Fruit fly (Drosophila melanogaster) whole organism, embryonic: ENCODE data around the gene CG7054.

Experiments used
- Atf-2 ChIP-seq: fragments of 200-800 bp; sonication (Bioruptor generic); optimal IDR thresholded peaks from 2 replicates; lab custom pipeline; 2016; ENCODE audit warnings: missing biosample characterization, missing genetic modification characterization
- CG10209 ChIP-seq: fragments of 200-800 bp; sonication (Bioruptor generic); optimal IDR thresholded peaks from 3 replicates; lab custom pipeline; 2017; ENCODE audit warnings: missing biosample characterization, mild to moderate bottlenecking, missing genetic modification characterization, missing genetic modification reagents
- CG10274 ChIP-seq: fragments of 200-800 bp; sonication (Bioruptor generic); optimal IDR thresholded peaks from 3 replicates; lab custom pipeline; 2017; ENCODE audit warnings: missing biosample characterization, mild to moderate bottlenecking, missing genetic modification characterization
- CG10543 ChIP-seq: fragments of 200-800 bp; sonication (Bioruptor generic); optimal IDR thresholded peaks from 3 replicates; lab custom pipeline; 2017; ENCODE audit warnings: missing biosample characterization, mild to moderate bottlenecking, missing genetic modification characterization, moderate library complexity
- CG10654 ChIP-seq: fragments of 200-800 bp; sonication (Bioruptor generic); optimal IDR thresholded peaks from 2 replicates; lab custom pipeline; 2016; ENCODE audit warnings: missing biosample characterization, missing genetic modification characterization
- CG11696 ChIP-seq: fragments of 200-800 bp; sonication (Bioruptor generic); IDR thresholded peaks from 2 replicates; pipeline ENCODE4 v1.3.6; 2022; ENCODE audit warnings: missing biosample characterization, missing genetic modification characterization
- CG14441 ChIP-seq: fragments of 200-800 bp; sonication (Bioruptor generic); IDR thresholded peaks from 2 replicates; pipeline ENCODE4 v1.3.6; 2022; ENCODE audit warnings: missing biosample characterization, missing genetic modification characterization
- CG17328 ChIP-seq: fragments of 200-800 bp; sonication (Bioruptor generic); IDR thresholded peaks from 2 replicates; pipeline ENCODE4 v1.3.6; 2022; ENCODE audit warnings: missing biosample characterization, missing genetic modification characterization
- CG3163 ChIP-seq: fragments of 200-800 bp; sonication (Bioruptor generic); optimal IDR thresholded peaks from 3 replicates; lab custom pipeline; 2016; ENCODE audit warnings: missing biosample characterization, missing genetic modification characterization
- CG32532 ChIP-seq: fragments of 200-800 bp; sonication (Bioruptor generic); IDR thresholded peaks from 2 replicates; pipeline ENCODE4 v1.3.6; 2022; ENCODE audit warnings: missing biosample characterization, missing genetic modification characterization
- CG3407 ChIP-seq: fragments of 200-800 bp; sonication (Bioruptor generic); optimal IDR thresholded peaks from 2 replicates; lab custom pipeline; 2018; ENCODE audit warnings: missing biosample characterization, mild to moderate bottlenecking, missing genetic modification characterization
- CG34422 ChIP-seq: fragments of 200-800 bp; sonication (Bioruptor generic); IDR thresholded peaks from 3 replicates; pipeline ENCODE4 v1.3.6; 2022; ENCODE audit warnings: missing biosample characterization, missing genetic modification characterization
- CG5953 ChIP-seq: fragments of 200-800 bp; sonication (Bioruptor generic); IDR thresholded peaks from 2 replicates; pipeline ENCODE4 v1.3.6; 2022; ENCODE audit warnings: missing biosample characterization, missing genetic modification characterization
- CG7372 ChIP-seq: fragments of 200-800 bp; sonication (Bioruptor generic); IDR thresholded peaks from 2 replicates; pipeline ENCODE4 v1.3.6; 2022; ENCODE audit warnings: missing biosample characterization, missing genetic modification characterization
- CG7839 ChIP-seq: fragments of 200-800 bp; sonication (Bioruptor generic); optimal IDR thresholded peaks from 3 replicates; lab custom pipeline; 2018; ENCODE audit warnings: missing biosample characterization, mild to moderate bottlenecking, missing genetic modification characterization, moderate library complexity
- CG7987 ChIP-seq: fragments of 200-800 bp; sonication (Bioruptor generic); optimal IDR thresholded peaks from 2 replicates; lab custom pipeline; 2018; ENCODE audit warnings: missing biosample characterization, mild to moderate bottlenecking, missing genetic modification characterization, moderate library complexity
- CG8388 ChIP-seq: fragments of 200-800 bp; sonication (Bioruptor generic); optimal IDR thresholded peaks from 2 replicates; lab custom pipeline; 2019; ENCODE audit warnings: missing biosample characterization, mild to moderate bottlenecking, missing genetic modification characterization, moderate library complexity
- CG8944 ChIP-seq: fragments of 200-800 bp; sonication (Bioruptor generic); optimal IDR thresholded peaks from 3 replicates; lab custom pipeline; 2016; ENCODE audit warnings: missing biosample characterization, missing genetic modification characterization
- CG9727 ChIP-seq: fragments of 200-800 bp; sonication (Bioruptor generic); optimal IDR thresholded peaks from 3 replicates; lab custom pipeline; 2017; ENCODE audit warnings: missing biosample characterization, mild to moderate bottlenecking, missing genetic modification characterization
- Dll ChIP-seq: fragments of 200-800 bp; sonication (Bioruptor generic); IDR thresholded peaks from 4 replicates; pipeline ENCODE4 v1.3.6; 2022; ENCODE audit warnings: missing biosample characterization, missing genetic modification characterization; ENCODE audit not compliant: partially characterized antibody
- Dp ChIP-seq: fragments of 200-800 bp; sonication (Bioruptor generic); optimal IDR thresholded peaks from 2 replicates; lab custom pipeline; 2018; ENCODE audit warnings: missing biosample characterization, mild to moderate bottlenecking, missing genetic modification characterization, moderate library complexity
- ERR ChIP-seq: fragments of 200-800 bp; sonication (Bioruptor generic); optimal IDR thresholded peaks from 2 replicates; lab custom pipeline; 2016; ENCODE audit warnings: missing biosample characterization, missing genetic modification characterization
- H2.0 ChIP-seq: fragments of 200-800 bp; sonication (Bioruptor generic); IDR thresholded peaks from 2 replicates; pipeline ENCODE4 v1.3.6; 2022; ENCODE audit warnings: missing biosample characterization, missing genetic modification characterization
- HmgD ChIP-seq: fragments of 200-800 bp; sonication (Bioruptor generic); optimal IDR thresholded peaks from 3 replicates; lab custom pipeline; 2016; ENCODE audit warnings: missing biosample characterization, missing genetic modification characterization
- NFAT ChIP-seq: fragments of 200-800 bp; sonication (Bioruptor generic); IDR thresholded peaks from 2 replicates; pipeline ENCODE4 v1.3.6; 2022; ENCODE audit warnings: missing biosample characterization, missing genetic modification characterization
- Opbp ChIP-seq: fragments of 200-800 bp; sonication (Bioruptor generic); IDR thresholded peaks from 3 replicates; pipeline ENCODE4 v1.3.6; 2022; ENCODE audit warnings: missing biosample characterization, missing genetic modification characterization; ENCODE audit not compliant: partially characterized antibody
- Ptx1 ChIP-seq: fragments of 200-800 bp; sonication (Bioruptor generic); IDR thresholded peaks from 2 replicates; pipeline ENCODE4 v1.3.6; 2022; ENCODE audit warnings: missing biosample characterization, missing genetic modification characterization
- Trl ChIP-seq, 3 experiments: fragments of >200 bp in 2 of 3; fragments of 200-800 bp in 1 of 3; sonication (Bioruptor generic) in 1 of 3; optimal IDR thresholded peaks; 2 replicates in 1 of 3; 3 replicates in 2 of 3; lab custom pipeline; 2016 to 2017; ENCODE audit warnings: missing biosample characterization in 1 of 3, missing genetic modification characterization in 1 of 3
- bcd ChIP-seq: fragments of 200-800 bp; sonication (Bioruptor generic); optimal IDR thresholded peaks from 2 replicates; lab custom pipeline; 2017; ENCODE audit warnings: missing biosample characterization, mild to moderate bottlenecking, missing genetic modification characterization
- cad ChIP-seq: fragments of >200 bp; optimal IDR thresholded peaks from 2 replicates; lab custom pipeline; 2017; ENCODE audit warnings: missing biosample characterization, missing genetic modification characterization
- cas ChIP-seq: fragments of 200-800 bp; sonication (Bioruptor generic); IDR thresholded peaks from 2 replicates; pipeline ENCODE4 v1.3.6; 2022; ENCODE audit warnings: missing biosample characterization, missing genetic modification characterization
- croc ChIP-seq: fragments of 200-800 bp; sonication (Bioruptor generic); conservative IDR thresholded peaks from 3 replicates; pipeline ENCODE4 v1.3.6; 2022; ENCODE audit warnings: missing biosample characterization, missing genetic modification characterization
- dpn ChIP-seq, 2 experiments: fragments of 200-800 bp; sonication (Bioruptor generic); optimal IDR thresholded peaks; 3 replicates each; lab custom pipeline; 2016; ENCODE audit warnings: missing biosample characterization in 2 of 2, missing genetic modification characterization in 2 of 2
- ftz-f1 ChIP-seq: fragments of 200-800 bp; sonication (Bioruptor generic); optimal IDR thresholded peaks from 2 replicates; lab custom pipeline; 2016; ENCODE audit warnings: missing biosample characterization, missing genetic modification characterization
- gsb ChIP-seq: fragments of 200-800 bp; sonication (Bioruptor generic); IDR thresholded peaks from 2 replicates; pipeline ENCODE4 v1.3.6; 2022; ENCODE audit warnings: missing biosample characterization, missing genetic modification characterization
- gsb-n ChIP-seq: fragments of 200-800 bp; sonication (Bioruptor generic); optimal IDR thresholded peaks from 3 replicates; lab custom pipeline; 2018; ENCODE audit warnings: missing biosample characterization, mild to moderate bottlenecking, missing genetic modification characterization
- hb ChIP-seq: fragments of 200-800 bp; sonication (Bioruptor generic); IDR thresholded peaks from 3 replicates; pipeline ENCODE4 v1.3.6; 2022; ENCODE audit warnings: missing biosample characterization, missing genetic modification characterization; ENCODE audit not compliant: partially characterized antibody
- insv ChIP-seq, 2 experiments: fragments of 200-800 bp; sonication (Bioruptor generic); optimal IDR thresholded peaks; 3 replicates each; lab custom pipeline; 2016 to 2018; ENCODE audit warnings: missing biosample characterization in 2 of 2, missing genetic modification characterization in 2 of 2
- lbe ChIP-seq: fragments of 200-800 bp; sonication (Bioruptor generic); optimal IDR thresholded peaks from 2 replicates; lab custom pipeline; 2016; ENCODE audit warnings: missing biosample characterization, mild to moderate bottlenecking, missing genetic modification characterization
- lov ChIP-seq, 2 experiments: fragments of 200-800 bp in 1 of 2; fragments of >200 bp in 1 of 2; sonication (Bioruptor generic) in 1 of 2; IDR thresholded peaks in 1 of 2; optimal IDR thresholded peaks in 1 of 2; 2 replicates in 1 of 2; 3 replicates in 1 of 2; pipeline versions ENCODE4 v1.3.6 to Lab custom; 2017 to 2022; ENCODE audit warnings: missing biosample characterization in 1 of 2, missing genetic modification characterization in 1 of 2
- prd ChIP-seq, 3 experiments: fragments of >200 bp in 2 of 3; fragments of 200-800 bp in 1 of 3; sonication (Bioruptor generic) in 1 of 3; optimal IDR thresholded peaks in 2 of 3; IDR thresholded peaks in 1 of 3; 2 replicates in 2 of 3; 3 replicates in 1 of 3; pipeline versions ENCODE4 v1.3.6 to Lab custom; 2017 to 2022; ENCODE audit warnings: missing biosample characterization in 1 of 3, missing genetic modification characterization in 1 of 3
- repo ChIP-seq: fragments of 200-800 bp; sonication (Bioruptor generic); optimal IDR thresholded peaks from 2 replicates; lab custom pipeline; 2016; ENCODE audit warnings: missing biosample characterization, missing genetic modification characterization
- rib ChIP-seq: fragments of 200-800 bp; sonication (Bioruptor generic); IDR thresholded peaks from 2 replicates; pipeline ENCODE4 v1.3.6; 2022; ENCODE audit warnings: missing biosample characterization, missing genetic modification characterization
- sob ChIP-seq: fragments of 200-800 bp; sonication (Bioruptor generic); IDR thresholded peaks from 2 replicates; pipeline ENCODE4 v1.3.6; 2022; ENCODE audit warnings: missing biosample characterization, missing genetic modification characterization
- trem ChIP-seq: fragments of 200-800 bp; optimal IDR thresholded peaks from 3 replicates; lab custom pipeline; 2019; ENCODE audit warnings: missing biosample characterization, mild to moderate bottlenecking, missing genetic modification characterization, moderate library complexity
- trh ChIP-seq: fragments of 200-800 bp; sonication (Bioruptor generic); optimal IDR thresholded peaks from 2 replicates; lab custom pipeline; 2016; ENCODE audit warnings: missing biosample characterization, missing genetic modification characterization
- tup ChIP-seq: fragments of 200-800 bp; sonication (Bioruptor generic); optimal IDR thresholded peaks from 2 replicates; lab custom pipeline; 2016; ENCODE audit warnings: missing biosample characterization, mild to moderate bottlenecking, missing genetic modification characterization, moderate library complexity
- unpg ChIP-seq: fragments of 200-800 bp; sonication (Bioruptor generic); optimal IDR thresholded peaks from 3 replicates; lab custom pipeline; 2018; ENCODE audit warnings: missing biosample characterization, mild to moderate bottlenecking, missing genetic modification characterization, moderate library complexity
- zen ChIP-seq: fragments of 200-800 bp; sonication (Bioruptor generic); optimal IDR thresholded peaks from 3 replicates; lab custom pipeline; 2018; ENCODE audit warnings: missing biosample characterization, mild to moderate bottlenecking, missing genetic modification characterization, moderate library complexity

Gene CG7054

dm6 chr3R:22447874-22448254 is 16.9 kb upstream of the CG7054 start, which contains the start of gene CG34376 (continued):
- no peak for TF ChIP-seq CG8944 (GFP tag; lab: Kevin White, UChicago)
- no peak for TF ChIP-seq CG10209 (GFP tag; lab: Kevin White, UChicago)
- no peak for TF ChIP-seq CG5953 (GFP tag; lab: Robert Waterston, UW)
- TF ChIP-seq Dp (GFP tag; lab: Kevin White, UChicago): peak; percentile 65
- no peak for TF ChIP-seq CG11696 (GFP tag; lab: Robert Waterston, UW)
- TF ChIP-seq tup (GFP tag; lab: Kevin White, UChicago): no peak
- TF ChIP-seq H2.0: peak; percentile 47; the same call in 1 of the 2 replicates
- TF ChIP-seq ERR (GFP tag; lab: Kevin White, UChicago): peak; percentile 31
- peak; percentile 31 for TF ChIP-seq sob (GFP tag; lab: Robert Waterston, UW)
- TF ChIP-seq lbe (GFP tag; lab: Kevin White, UChicago): no peak
- TF ChIP-seq CG3163 (GFP tag; lab: Kevin White, UChicago): no peak
- peak; percentile 48 for TF ChIP-seq CG9727 (GFP tag; lab: Kevin White, UChicago)
- peak; percentile 28 for TF ChIP-seq unpg (GFP tag; lab: Kevin White, UChicago)
- TF ChIP-seq dpn (GFP tag; optimal IDR thresholded peaks at IDR 0.05; lab: Kevin White, UChicago): peak in 1 of 2 experiments; percentile 9
- TF ChIP-seq cas: no peak
- peak; percentile 72 for TF ChIP-seq gsb-n
- TF ChIP-seq Atf-2 (GFP tag; lab: Kevin White, UChicago): no peak
- peak; percentile 57 for TF ChIP-seq trem (tag; lab: Kevin White, UChicago)
- TF ChIP-seq cad (GFP tag; lab: Kevin White, UChicago): no peak
- TF ChIP-seq rib (GFP tag; lab: Robert Waterston, UW): no peak
- TF ChIP-seq CG7372 (GFP tag; lab: Robert Waterston, UW): peak; percentile 13; the same call in 1 of the 2 replicates
- peak; percentile 78 for TF ChIP-seq NFAT (GFP tag; lab: Robert Waterston, UW)
- no peak for TF ChIP-seq repo (GFP tag; lab: Kevin White, UChicago)
- no peak for TF ChIP-seq HmgD (GFP tag; lab: Kevin White, UChicago)
- TF ChIP-seq Dll (GFP tag; lab: Robert Waterston, UW): 0 out of 4 replicates have a peak, but pooled peaks have one; percentile 46
- no peak for TF ChIP-seq hb (GFP tag; lab: Robert Waterston, UW)
- no peak for TF ChIP-seq zen (tag; lab: Kevin White, UChicago)
- no peak for TF ChIP-seq CG7839 (tag; lab: Kevin White, UChicago)
- peak in 1 of 2 experiments; percentile 39 for TF ChIP-seq insv (GFP tag; optimal IDR thresholded peaks at IDR 0.05; lab: Kevin White, UChicago)
- TF ChIP-seq CG7987 (GFP tag; lab: Kevin White, UChicago): peak; percentile 49
- TF ChIP-seq CG10654: no peak
- TF ChIP-seq ftz-f1: no peak
- TF ChIP-seq CG14441: peak; percentile 69; the same call in 1 of the 2 replicates
- TF ChIP-seq CG34422 (GFP tag; lab: Robert Waterston, UW): peak; percentile 75; the same call in 1 of the 3 replicates
- TF ChIP-seq croc (GFP tag; lab: Robert Waterston, UW): 0 out of 3 replicates have a peak, but pooled peaks have one; percentile 15
- peak; percentile 77 for TF ChIP-seq CG10543
- TF ChIP-seq Opbp (GFP tag; lab: Robert Waterston, UW): peak; percentile 67
- peak; percentile 36; the same call in 1 of the 2 replicates for TF ChIP-seq Ptx1 (GFP tag; lab: Robert Waterston, UW)
- TF ChIP-seq CG32532: peak; percentile 48
- TF ChIP-seq bcd (GFP tag; lab: Kevin White, UChicago): peak; percentile 28
- peak; percentile 34 for TF ChIP-seq CG3407
- TF ChIP-seq prd (optimal IDR thresholded peaks at IDR 0.05; lab: Kevin White, UChicago): no peak
- TF ChIP-seq prd (GFP tag; IDR thresholded peaks at IDR 0.05; lab: Robert Waterston, UW): 0 out of 3 replicates have a peak, but pooled peaks have one; percentile 4
- TF ChIP-seq CG10274 (GFP tag; lab: Kevin White, UChicago): no peak
- TF ChIP-seq CG8388 (GFP tag; lab: Kevin White, UChicago): no peak
- no peak for TF ChIP-seq trh (GFP tag; lab: Kevin White, UChicago)
- no peak for TF ChIP-seq Trl (optimal IDR thresholded peaks at IDR 0.05; lab: Kevin White, UChicago)
- TF ChIP-seq Trl (GFP tag; optimal IDR thresholded peaks at IDR 0.05; lab: Kevin White, UChicago): peak; percentile 13
- no peak for TF ChIP-seq lov (optimal IDR thresholded peaks at IDR 0.05; lab: Kevin White, UChicago)
- TF ChIP-seq lov (GFP tag; IDR thresholded peaks at IDR 0.05; lab: Robert Waterston, UW): 0 out of 3 replicates have a peak, but pooled peaks have one; percentile 45
- TF ChIP-seq CG17328 (GFP tag; lab: Robert Waterston, UW): peak; percentile 47; the same call in 1 of the 2 replicates
- peak; percentile 59 for TF ChIP-seq gsb
